Worm (Caenorhabditis elegans) whole organism, young adult: ENCODE data around the gene let-268.
"Not testable (repeated sequence)": the region's sequence is repeated elsewhere in the genome, so short reads cannot be mapped to it uniquely, and the experiment has no call there.

Experiments used
- B0019.2 ChIP-seq: fragments of 200-800 bp; sonication (Bioruptor generic); conservative IDR thresholded peaks from 2 replicates; pipeline ENCODE4 v1.3.6; 2022; ENCODE audit warnings: missing genetic modification reagents, missing genetic modification characterization, missing compliant biosample characterization
- F52B5.7 ChIP-seq: sonication (generic microtip); optimal IDR thresholded peaks from 2 replicates; lab custom pipeline; 2016; ENCODE audit warnings: mild to moderate bottlenecking, missing genetic modification characterization, missing compliant biosample characterization
- K11D2.4 ChIP-seq: fragments of 200-800 bp; sonication (Bioruptor generic); IDR thresholded peaks from 2 replicates; pipeline ENCODE4 v1.3.6; 2022; ENCODE audit warnings: missing genetic modification reagents, missing genetic modification characterization, missing compliant biosample characterization
- K12H6.12 ChIP-seq: fragments of 200-800 bp; sonication (Bioruptor generic); optimal IDR thresholded peaks from 2 replicates; lab custom pipeline; 2018; ENCODE audit warnings: mild to moderate bottlenecking, missing genetic modification characterization, missing compliant biosample characterization
- Y67H2A.10 ChIP-seq: fragments of 200-800 bp; sonication (Bioruptor generic); conservative IDR thresholded peaks from 2 replicates; pipeline ENCODE4 v1.3.6; 2022; ENCODE audit warnings: missing genetic modification reagents, missing genetic modification characterization, missing compliant biosample characterization
- ama-1 ChIP-seq, 3 experiments: fragments of 150-350 bp in 1 of 3; sonication (generic microtip) in 2 of 3; optimal IDR thresholded peaks; 2 replicates each; lab custom pipeline; 2014 to 2018; ENCODE audit warnings: missing biosample characterization in 2 of 3, missing genetic modification characterization in 2 of 3, missing genetic modification reagents in 2 of 3
- aptf-2 ChIP-seq: fragments of 200-800 bp; sonication (Bioruptor generic); conservative IDR thresholded peaks from 2 replicates; pipeline ENCODE4 v1.3.6; 2022; ENCODE audit warnings: missing genetic modification reagents, missing genetic modification characterization, missing compliant biosample characterization
- aptf-3 ChIP-seq: fragments of 200-800 bp; sonication (Bioruptor generic); IDR thresholded peaks from 2 replicates; pipeline ENCODE4 v1.3.6; 2022; ENCODE audit warnings: missing genetic modification characterization, missing compliant biosample characterization
- atf-7 ChIP-seq: sonication (generic microtip); optimal IDR thresholded peaks from 2 replicates; lab custom pipeline; 2017; ENCODE audit warnings: mild to moderate bottlenecking, missing genetic modification characterization, missing compliant biosample characterization
- attf-3 ChIP-seq: fragments of 200-800 bp; sonication (Bioruptor generic); conservative IDR thresholded peaks from 2 replicates; pipeline ENCODE4 v1.3.6; 2022; ENCODE audit warnings: missing genetic modification reagents, missing genetic modification characterization, missing compliant biosample characterization
- attf-5 ChIP-seq: fragments of 200-800 bp; sonication (Bioruptor generic); optimal IDR thresholded peaks from 2 replicates; lab custom pipeline; 2018; ENCODE audit warnings: mild to moderate bottlenecking, missing genetic modification characterization, missing compliant biosample characterization
- attf-6 ChIP-seq: fragments of 200-800 bp; sonication (Bioruptor generic); IDR thresholded peaks from 2 replicates; pipeline ENCODE4 v1.3.6; 2022; ENCODE audit warnings: missing genetic modification reagents, missing genetic modification characterization, missing compliant biosample characterization
- cebp-1 ChIP-seq, 2 experiments: fragments of 200-800 bp in 1 of 2; sonication (Bioruptor generic) in 1 of 2; sonication (generic microtip) in 1 of 2; IDR thresholded peaks in 1 of 2; optimal IDR thresholded peaks in 1 of 2; 2 replicates each; pipeline versions ENCODE4 v1.3.6 to Lab custom; 2017 to 2022; ENCODE audit warnings: missing compliant biosample characterization in 2 of 2, missing genetic modification characterization in 2 of 2, mild to moderate bottlenecking in 1 of 2, missing genetic modification reagents in 1 of 2, moderate library complexity in 1 of 2
- ceh-100 ChIP-seq: fragments of 200-800 bp; sonication (Bioruptor generic); IDR thresholded peaks from 2 replicates; pipeline ENCODE4 v1.3.6; 2022; ENCODE audit warnings: missing genetic modification reagents, missing genetic modification characterization, missing compliant biosample characterization
- ceh-91 ChIP-seq: fragments of 200-800 bp; sonication (Bioruptor generic); IDR thresholded peaks from 2 replicates; pipeline ENCODE4 v1.3.6; 2022; ENCODE audit warnings: missing genetic modification reagents, missing genetic modification characterization, missing compliant biosample characterization
- dox-1 ChIP-seq: fragments of 200-800 bp; sonication (Bioruptor generic); IDR thresholded peaks from 2 replicates; pipeline ENCODE4 v1.3.6; 2022; ENCODE audit warnings: missing genetic modification reagents, missing genetic modification characterization, missing compliant biosample characterization
- egl-44 ChIP-seq: fragments of 200-800 bp; sonication (Bioruptor generic); IDR thresholded peaks from 2 replicates; pipeline ENCODE4 v1.3.6; 2022; ENCODE audit warnings: missing genetic modification reagents, missing genetic modification characterization, missing compliant biosample characterization
- egrh-3 ChIP-seq: fragments of 200-800 bp; sonication (Bioruptor generic); IDR thresholded peaks from 2 replicates; pipeline ENCODE4 v1.3.6; 2022; ENCODE audit warnings: missing genetic modification reagents, missing genetic modification characterization, missing compliant biosample characterization
- ekl-4 ChIP-seq: fragments of 200-800 bp; sonication (Bioruptor generic); IDR thresholded peaks from 2 replicates; pipeline ENCODE4 v1.3.6; 2022; ENCODE audit warnings: missing genetic modification reagents, missing genetic modification characterization, missing compliant biosample characterization
- fkh-3 ChIP-seq: sonication (generic microtip); optimal IDR thresholded peaks from 2 replicates; lab custom pipeline; 2016; ENCODE audit warnings: mild to moderate bottlenecking, missing genetic modification characterization, missing compliant biosample characterization
- hmg-20 ChIP-seq: fragments of 200-800 bp; sonication (Bioruptor generic); IDR thresholded peaks from 2 replicates; pipeline ENCODE4 v1.3.6; 2022; ENCODE audit warnings: missing genetic modification reagents, missing genetic modification characterization, missing compliant biosample characterization
- let-607 ChIP-seq, 2 experiments: fragments of 200-800 bp in 1 of 2; sonication (Bioruptor generic) in 1 of 2; sonication (generic microtip) in 1 of 2; optimal IDR thresholded peaks; 2 replicates each; lab custom pipeline; 2016 to 2018; ENCODE audit warnings: mild to moderate bottlenecking in 2 of 2, missing compliant biosample characterization in 2 of 2, missing genetic modification characterization in 2 of 2, moderate library complexity in 2 of 2, missing genotype in 1 of 2
- lin-26 ChIP-seq: fragments of 200-800 bp; sonication (Bioruptor generic); IDR thresholded peaks from 2 replicates; pipeline ENCODE4 v1.3.6; 2022; ENCODE audit warnings: missing genetic modification reagents, missing genetic modification characterization, missing compliant biosample characterization
- lin-54 ChIP-seq: fragments of 200-800 bp; sonication (Bioruptor generic); optimal IDR thresholded peaks from 2 replicates; lab custom pipeline; 2018; ENCODE audit warnings: mild to moderate bottlenecking, missing genetic modification characterization, missing compliant biosample characterization
- lir-1 ChIP-seq: fragments of 200-800 bp; sonication (Bioruptor generic); conservative IDR thresholded peaks from 2 replicates; pipeline ENCODE4 v1.3.6; 2022; ENCODE audit warnings: missing genetic modification reagents, missing genetic modification characterization, missing compliant biosample characterization
- lsl-1 ChIP-seq: fragments of 200-800 bp; sonication (Bioruptor generic); optimal IDR thresholded peaks from 2 replicates; lab custom pipeline; 2018; ENCODE audit warnings: mild to moderate bottlenecking, missing genetic modification characterization, moderate library complexity, missing compliant biosample characterization
- madf-10 ChIP-seq: sonication (generic microtip); optimal IDR thresholded peaks from 2 replicates; lab custom pipeline; 2016; ENCODE audit warnings: mild to moderate bottlenecking, missing genetic modification characterization, missing compliant biosample characterization
- madf-3 ChIP-seq: fragments of 200-800 bp; sonication (Bioruptor generic); IDR thresholded peaks from 2 replicates; pipeline ENCODE4 v1.3.6; 2022; ENCODE audit warnings: missing genetic modification reagents, missing genetic modification characterization, missing compliant biosample characterization
- madf-8 ChIP-seq: fragments of 200-800 bp; sonication (Bioruptor generic); conservative IDR thresholded peaks from 2 replicates; pipeline ENCODE4 v1.3.6; 2022; ENCODE audit warnings: missing genetic modification reagents, missing genetic modification characterization, missing compliant biosample characterization
- mcd-1 ChIP-seq: fragments of 200-800 bp; sonication (Bioruptor generic); IDR thresholded peaks from 2 replicates; pipeline ENCODE4 v1.3.6; 2022; ENCODE audit warnings: missing genetic modification reagents, missing genetic modification characterization, missing compliant biosample characterization
- pbrm-1 ChIP-seq: fragments of 200-800 bp; sonication (Bioruptor generic); IDR thresholded peaks from 2 replicates; pipeline ENCODE4 v1.3.6; 2022; ENCODE audit warnings: missing genetic modification reagents, missing genetic modification characterization, missing compliant biosample characterization
- repo-1 ChIP-seq: sonication (generic microtip); optimal IDR thresholded peaks from 2 replicates; lab custom pipeline; 2017; ENCODE audit warnings: mild to moderate bottlenecking, missing genetic modification characterization, missing compliant biosample characterization
- rpc-1 ChIP-seq, 2 experiments: fragments of 150-350 bp in 1 of 2; sonication (generic microtip) in 1 of 2; optimal IDR thresholded peaks; 2 replicates each; lab custom pipeline; 2014 to 2018; ENCODE audit warnings: missing biosample characterization in 1 of 2, missing genetic modification characterization in 1 of 2, missing genetic modification reagents in 1 of 2, missing genotype in 1 of 2
- unc-130 ChIP-seq: sonication (generic microtip); optimal IDR thresholded peaks from 2 replicates; lab custom pipeline; 2016; ENCODE audit warnings: missing genetic modification reagents, missing genetic modification characterization, missing compliant biosample characterization
- xnd-1 ChIP-seq: sonication (generic microtip); optimal IDR thresholded peaks from 2 replicates; lab custom pipeline; 2016; ENCODE audit warnings: missing genotype, missing genetic modification reagents, missing genetic modification characterization, missing compliant biosample characterization
- zim-3 ChIP-seq: sonication (generic microtip); optimal IDR thresholded peaks from 2 replicates; lab custom pipeline; 2017; ENCODE audit warnings: mild to moderate bottlenecking, missing genetic modification characterization, moderate library complexity, missing compliant biosample characterization
- ztf-18 ChIP-seq: sonication (generic microtip); optimal IDR thresholded peaks from 2 replicates; lab custom pipeline; 2016; ENCODE audit warnings: missing genotype, mild to moderate bottlenecking, missing genetic modification characterization, missing compliant biosample characterization
- ztf-26 ChIP-seq: sonication (generic microtip); optimal IDR thresholded peaks from 2 replicates; lab custom pipeline; 2017; ENCODE audit warnings: missing genetic modification characterization, missing compliant biosample characterization
- ztf-28 ChIP-seq: fragments of 200-800 bp; sonication (Bioruptor generic); IDR thresholded peaks from 2 replicates; pipeline ENCODE4 v1.3.6; 2022; ENCODE audit warnings: missing genetic modification reagents, missing genetic modification characterization, missing compliant biosample characterization
- ztf-6 ChIP-seq: fragments of 200-800 bp; sonication (Bioruptor generic); IDR thresholded peaks from 2 replicates; pipeline ENCODE4 v1.3.6; 2022; ENCODE audit warnings: missing genetic modification reagents, missing genetic modification characterization, missing compliant biosample characterization

Gene let-268

DNA sequence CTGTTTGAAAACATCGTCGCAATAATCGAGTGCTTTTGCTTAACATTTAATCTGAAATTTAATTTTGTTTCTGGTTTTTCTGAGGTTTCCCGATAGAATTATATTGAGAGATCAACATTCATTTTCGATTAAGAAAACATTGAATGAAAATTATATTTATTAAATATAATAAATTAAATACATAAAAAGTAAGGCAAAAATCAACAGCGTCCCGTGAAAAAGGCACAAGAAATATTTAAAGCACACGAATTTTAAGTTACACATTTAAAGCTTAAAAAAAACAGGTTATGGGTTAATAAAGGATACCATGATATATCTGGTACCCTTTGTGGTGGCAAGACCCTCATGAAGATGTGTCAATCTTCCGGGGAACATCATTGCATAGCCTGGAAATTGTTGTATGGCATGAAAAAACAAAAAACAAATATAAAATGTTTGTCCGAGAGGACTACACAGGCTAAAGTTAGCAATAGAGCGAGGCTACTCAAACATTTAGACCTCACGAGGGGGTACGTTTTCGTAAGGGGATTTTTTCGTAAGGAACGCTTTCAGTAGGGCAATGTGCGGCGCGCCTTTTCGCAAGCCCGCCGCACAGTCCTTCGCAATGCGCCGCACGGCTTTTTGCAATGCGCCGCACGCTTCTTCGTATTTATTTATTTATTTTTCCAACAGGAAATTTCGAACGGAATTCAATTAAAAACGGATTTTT is 6.5 kb downstream of the let-268 start, which contains the start of gene mtcu-2 (continued):
- TF ChIP-seq madf-8 (GFP tag; lab: Robert Waterston, UW), result peak; percentile 91
- peak; percentile 99 for TF ChIP-seq ztf-28 (GFP tag; lab: Robert Waterston, UW)
- TF ChIP-seq egrh-3 (GFP tag; lab: Robert Waterston, UW), result peak; percentile 90
- peak; percentile 62 for TF ChIP-seq madf-10 (tag; lab: Kevin White, UChicago)
- peak; percentile 38 for TF ChIP-seq rpc-1 (optimal IDR thresholded peaks at IDR 0.05; lab: Kevin White, UChicago)
- TF ChIP-seq rpc-1 (tag; optimal IDR thresholded peaks at IDR 0.05; lab: Kevin White, UChicago), result not testable (repeated sequence)
- TF ChIP-seq repo-1 (tag; lab: Kevin White, UChicago), result peak; percentile 7
- peak; percentile 88 for TF ChIP-seq lir-1 (GFP tag; lab: Robert Waterston, UW)
- peak; percentile 96 for TF ChIP-seq B0019.2 (GFP tag; lab: Robert Waterston, UW)
- peak; percentile 98 for TF ChIP-seq Y67H2A.10 (GFP tag; lab: Robert Waterston, UW)
- TF ChIP-seq aptf-3 (GFP tag; lab: Robert Waterston, UW), result peak; percentile 93; the same call in 1 of the 2 replicates
- peak; percentile 91 for TF ChIP-seq lin-26 (GFP tag; lab: Robert Waterston, UW)
- TF ChIP-seq let-607 (tag; optimal IDR thresholded peaks at IDR 0.05; lab: Kevin White, UChicago), result peak; percentile 50 to 54
- TF ChIP-seq cebp-1 (GFP tag; IDR thresholded peaks at IDR 0.05; lab: Robert Waterston, UW), result peak; percentile 94
- peak; percentile 82 for TF ChIP-seq cebp-1 (tag; optimal IDR thresholded peaks at IDR 0.05; lab: Kevin White, UChicago)
- peak; percentile 94 for TF ChIP-seq attf-5
- TF ChIP-seq mcd-1 (GFP tag; lab: Robert Waterston, UW), result peak; percentile 100
- TF ChIP-seq ztf-26 (tag; lab: Kevin White, UChicago), result peak; percentile 65
- TF ChIP-seq ztf-6, result peak; percentile 96
- peak; percentile 98 for TF ChIP-seq ceh-91 (GFP tag; lab: Robert Waterston, UW)
- peak; percentile 98 for TF ChIP-seq egl-44 (GFP tag; lab: Robert Waterston, UW)
- peak; percentile 95 for TF ChIP-seq madf-3
- peak; percentile 98 for TF ChIP-seq K11D2.4 (GFP tag; lab: Robert Waterston, UW)
- peak; percentile 84 for TF ChIP-seq lin-54
- TF ChIP-seq F52B5.7 (tag; lab: Kevin White, UChicago), result peak; percentile 28
- TF ChIP-seq ceh-100, result peak; percentile 100
- peak; percentile 38 for TF ChIP-seq ztf-18 (tag; lab: Kevin White, UChicago)
- TF ChIP-seq unc-130, result peak; percentile 27
- peak; percentile 93 for TF ChIP-seq hmg-20
- peak; percentile 63 for TF ChIP-seq lsl-1 (GFP tag; lab: Kevin White, UChicago)

DNA sequence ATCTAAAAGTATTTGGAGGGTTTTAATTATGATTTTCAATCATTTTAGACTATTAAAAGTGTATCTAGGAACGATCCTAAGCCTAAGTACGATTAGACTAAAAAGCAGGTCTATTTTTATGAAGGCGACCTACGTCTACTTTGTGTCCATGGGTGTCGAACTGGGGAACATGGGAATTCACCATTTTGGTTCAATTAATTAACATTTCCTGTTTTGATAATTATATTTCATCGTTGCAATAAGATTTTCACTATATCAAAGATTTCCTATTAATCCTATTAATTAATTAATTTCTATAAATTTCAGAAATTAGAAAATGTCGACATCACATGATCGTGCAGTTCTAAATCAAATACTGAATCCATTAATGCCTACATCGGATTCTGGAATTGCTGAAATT is 9.9 kb downstream of the let-268 start, which contains the start of gene ttc-36:
TSS of gene ttc-36 (plus strand) at position 301 of the 400 bp plus-strand sequence.
- TF ChIP-seq fkh-3 (tag; lab: Kevin White, UChicago) (no peak), ceh-91 (GFP tag; lab: Robert Waterston, UW) (no peak), hmg-20 (no peak), pbrm-1 (GFP tag; lab: Robert Waterston, UW) (no peak), attf-6 (GFP tag; lab: Robert Waterston, UW) (no peak), let-607 (tag; optimal IDR thresholded peaks at IDR 0.05; lab: Kevin White, UChicago) (no peak), attf-3 (GFP tag; lab: Robert Waterston, UW) (no peak), lin-26 (GFP tag; lab: Robert Waterston, UW) (no peak), aptf-2 (GFP tag; lab: Robert Waterston, UW) (no peak), K12H6.12 (tag; lab: Kevin White, UChicago) (no peak), ama-1 (optimal IDR thresholded peaks at IDR 0.05; lab: Kevin White, UChicago) (no peak), ama-1 (GFP tag; optimal IDR thresholded peaks at IDR 0.05; lab: Kevin White, UChicago) (no peak), ztf-6 (no peak), atf-7 (tag; lab: Kevin White, UChicago) (no peak), zim-3 (no peak), K11D2.4 (GFP tag; lab: Robert Waterston, UW) (no peak), xnd-1 (tag; lab: Kevin White, UChicago) (no peak), ekl-4 (GFP tag; lab: Robert Waterston, UW) (no peak), mcd-1 (GFP tag; lab: Robert Waterston, UW) (no peak), dox-1 (GFP tag; lab: Robert Waterston, UW) (no peak)
